Worm (Caenorhabditis elegans) whole organism, late embryonic: ENCODE results near the gene fbxa-12.

Experiments
- C08G9.2 ChIP-seq: sonication (generic microtip); optimal IDR thresholded peaks from 2 replicates; lab custom pipeline; 2016; ENCODE audit warnings: mild to moderate bottlenecking, missing genetic modification characterization, moderate library complexity, missing compliant biosample characterization
- K02D7.2 ChIP-seq: sonication (generic microtip); optimal IDR thresholded peaks from 2 replicates; lab custom pipeline; 2017; ENCODE audit warnings: mild to moderate bottlenecking, missing genetic modification characterization, missing compliant biosample characterization
- T23F11.4 ChIP-seq: fragments of 200-800 bp; sonication (Bioruptor generic); optimal IDR thresholded peaks from 2 replicates; lab custom pipeline; 2018; ENCODE audit warnings: mild to moderate bottlenecking, missing genetic modification characterization, missing compliant biosample characterization
- ceh-14 ChIP-seq: sonication (generic microtip); optimal IDR thresholded peaks from 2 replicates; lab custom pipeline; 2016; ENCODE audit warnings: missing genotype, missing genetic modification characterization, missing compliant biosample characterization
- ceh-18 ChIP-seq: sonication (generic microtip); optimal IDR thresholded peaks from 2 replicates; lab custom pipeline; 2016; ENCODE audit warnings: missing genetic modification characterization, missing compliant biosample characterization
- ceh-2 ChIP-seq: sonication (generic microtip); optimal IDR thresholded peaks from 2 replicates; lab custom pipeline; 2016; ENCODE audit warnings: missing genotype, missing genetic modification characterization, missing compliant biosample characterization
- ceh-24 ChIP-seq: sonication (generic microtip); optimal IDR thresholded peaks from 2 replicates; lab custom pipeline; 2016; ENCODE audit warnings: mild to moderate bottlenecking, missing genetic modification characterization, missing compliant biosample characterization
- ceh-30 ChIP-seq: fragments of 150-350 bp; optimal IDR thresholded peaks from 2 replicates; lab custom pipeline; 2014; ENCODE audit warnings: missing biosample characterization, missing genetic modification characterization
- ceh-34 ChIP-seq: sonication (generic microtip); optimal IDR thresholded peaks from 2 replicates; lab custom pipeline; 2016; ENCODE audit warnings: mild to moderate bottlenecking, missing genetic modification characterization, missing compliant biosample characterization
- ceh-45 ChIP-seq: fragments of 200-800 bp; sonication (Bioruptor generic); IDR thresholded peaks from 2 replicates; pipeline ENCODE4 v1.3.6; 2022; ENCODE audit warnings: missing genetic modification reagents, missing genetic modification characterization, missing compliant biosample characterization
- ceh-48 ChIP-seq: sonication (generic microtip); optimal IDR thresholded peaks from 2 replicates; lab custom pipeline; 2016; ENCODE audit warnings: missing genetic modification characterization, inconsistent platforms, missing compliant biosample characterization
- dve-1 ChIP-seq: sonication (generic microtip); optimal IDR thresholded peaks from 2 replicates; lab custom pipeline; 2017; ENCODE audit warnings: antibody characterized with exemption, mild to moderate bottlenecking, missing genetic modification characterization, missing compliant biosample characterization
- elt-2 ChIP-seq: sonication (generic microtip); optimal IDR thresholded peaks from 2 replicates; lab custom pipeline; 2016; ENCODE audit warnings: missing genetic modification reagents, missing genetic modification characterization, missing compliant biosample characterization
- eyg-1 ChIP-seq: sonication (generic microtip); optimal IDR thresholded peaks from 2 replicates; lab custom pipeline; 2016; ENCODE audit warnings: missing genotype, missing genetic modification characterization, missing compliant biosample characterization
- fkh-10 ChIP-seq: fragments of 150-350 bp; optimal IDR thresholded peaks from 2 replicates; lab custom pipeline; 2014; ENCODE audit warnings: missing biosample characterization, missing genetic modification reagents, missing genetic modification characterization
- gmeb-2 ChIP-seq: sonication (generic microtip); optimal IDR thresholded peaks from 2 replicates; lab custom pipeline; 2016; ENCODE audit warnings: missing genetic modification characterization, inconsistent platforms, missing compliant biosample characterization
- hlh-30 ChIP-seq: sonication (generic microtip); optimal IDR thresholded peaks from 2 replicates; lab custom pipeline; 2017; ENCODE audit warnings: antibody characterized with exemption, missing genetic modification characterization, missing compliant biosample characterization; ENCODE audit not compliant: insufficient read depth
- hlh-6 ChIP-seq: sonication (generic microtip); optimal IDR thresholded peaks from 2 replicates; lab custom pipeline; 2016; ENCODE audit warnings: missing genotype, missing genetic modification characterization, missing compliant biosample characterization
- hlh-8 ChIP-seq: sonication (generic microtip); optimal IDR thresholded peaks from 2 replicates; lab custom pipeline; 2016; ENCODE audit warnings: missing genotype, missing genetic modification characterization, missing compliant biosample characterization
- madf-2 ChIP-seq: sonication (generic microtip); optimal IDR thresholded peaks from 2 replicates; lab custom pipeline; 2017; ENCODE audit warnings: missing genetic modification characterization, missing compliant biosample characterization
- mec-3 ChIP-seq: sonication (generic microtip); optimal IDR thresholded peaks from 2 replicates; lab custom pipeline; 2016; ENCODE audit warnings: borderline replicate concordance, missing genetic modification characterization, missing compliant biosample characterization
- nhr-11 ChIP-seq: fragments of 150-350 bp; optimal IDR thresholded peaks from 2 replicates; lab custom pipeline; 2014; ENCODE audit warnings: missing biosample characterization, missing genetic modification characterization
- nhr-232 ChIP-seq: sonication (generic microtip); optimal IDR thresholded peaks from 2 replicates; lab custom pipeline; 2016; ENCODE audit warnings: missing genetic modification characterization, missing compliant biosample characterization
- npax-4 ChIP-seq: sonication (generic microtip); optimal IDR thresholded peaks from 2 replicates; lab custom pipeline; 2016; ENCODE audit warnings: missing genetic modification characterization, missing compliant biosample characterization
- odd-2 ChIP-seq: sonication (generic microtip); optimal IDR thresholded peaks from 2 replicates; lab custom pipeline; 2017; ENCODE audit warnings: antibody characterized with exemption, mild to moderate bottlenecking, missing genetic modification characterization, missing compliant biosample characterization
- pax-1 ChIP-seq: fragments of 150-350 bp; optimal IDR thresholded peaks from 2 replicates; lab custom pipeline; 2014; ENCODE audit warnings: missing biosample characterization, missing genetic modification characterization
- pha-2 ChIP-seq: sonication (generic microtip); optimal IDR thresholded peaks from 2 replicates; lab custom pipeline; 2017; ENCODE audit warnings: mild to moderate bottlenecking, missing genetic modification characterization, missing compliant biosample characterization
- pqm-1 ChIP-seq: sonication (generic microtip); optimal IDR thresholded peaks from 2 replicates; lab custom pipeline; 2016; ENCODE audit warnings: missing genetic modification characterization, missing compliant biosample characterization
- rnt-1 ChIP-seq: sonication (generic microtip); optimal IDR thresholded peaks from 2 replicates; lab custom pipeline; 2016; ENCODE audit warnings: missing genetic modification characterization, missing compliant biosample characterization
- sox-2 ChIP-seq: fragments of 200-800 bp; sonication (Bioruptor generic); IDR thresholded peaks from 2 replicates; pipeline ENCODE4 v1.3.6; 2022; ENCODE audit warnings: missing genetic modification reagents, missing genetic modification characterization, missing compliant biosample characterization
- syd-9 ChIP-seq: sonication (generic microtip); optimal IDR thresholded peaks from 2 replicates; lab custom pipeline; 2016; ENCODE audit warnings: mild to moderate bottlenecking, missing genetic modification characterization, moderate library complexity, missing compliant biosample characterization
- tbx-2 ChIP-seq: sonication (generic microtip); optimal IDR thresholded peaks from 2 replicates; lab custom pipeline; 2016; ENCODE audit warnings: missing genetic modification characterization, missing compliant biosample characterization
- tbx-7 ChIP-seq: sonication (generic microtip); optimal IDR thresholded peaks from 2 replicates; lab custom pipeline; 2016; ENCODE audit warnings: missing genotype, missing genetic modification characterization, missing compliant biosample characterization
- unc-3 ChIP-seq, 2 experiments: fragments of 200-800 bp in 1 of 2; sonication (Bioruptor generic) in 1 of 2; sonication (generic microtip) in 1 of 2; conservative IDR thresholded peaks in 1 of 2; optimal IDR thresholded peaks in 1 of 2; 2 replicates each; pipeline versions ENCODE4 v1.3.6 to Lab custom; 2016 to 2022; ENCODE audit warnings: missing compliant biosample characterization in 2 of 2, missing genetic modification characterization in 2 of 2, missing genetic modification reagents in 1 of 2
- unc-55 ChIP-seq: sonication (generic microtip); optimal IDR thresholded peaks from 2 replicates; lab custom pipeline; 2017; ENCODE audit warnings: missing biosample characterization, missing genetic modification reagents, missing genetic modification characterization
- unc-86 ChIP-seq: sonication (generic microtip); optimal IDR thresholded peaks from 2 replicates; lab custom pipeline; 2016; ENCODE audit warnings: missing genetic modification characterization, missing compliant biosample characterization

fbxa-12 gene

DNA sequence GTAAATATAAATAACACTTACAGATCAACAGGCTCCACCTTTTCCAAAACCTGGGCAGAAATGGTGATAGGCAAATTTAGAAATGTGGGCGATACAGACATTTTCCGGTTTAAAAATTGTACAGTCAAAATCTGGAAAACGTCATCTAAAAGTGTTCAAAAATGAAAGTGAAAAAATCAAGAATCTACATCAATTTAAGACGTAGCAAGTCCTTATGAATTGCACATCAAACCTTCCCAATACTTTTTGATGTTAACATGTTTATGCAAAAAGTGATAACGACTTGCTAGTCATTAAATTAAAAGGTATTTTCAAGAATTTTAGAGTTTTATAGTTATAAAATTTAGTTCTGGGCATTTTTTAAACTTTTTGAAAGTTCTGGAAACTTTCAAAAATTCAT is 31.8 kb downstream of the fbxa-12 start, which contains the start of gene fbxa-7:
Gene fbxa-7 (minus strand): TSS at position 101 of the 400 bp plus-strand sequence.
- no peak for TF ChIP-seq syd-9 (tag; lab: Kevin White, UChicago)
- no peak for TF ChIP-seq pqm-1 (tag; lab: Kevin White, UChicago)
- TF ChIP-seq K02D7.2 (tag; lab: Kevin White, UChicago) = no peak
- TF ChIP-seq odd-2 (tag; lab: Kevin White, UChicago) = no peak
- no peak for TF ChIP-seq nhr-232 (tag; lab: Kevin White, UChicago)
- TF ChIP-seq ceh-14 (tag; lab: Kevin White, UChicago) = no peak
- TF ChIP-seq C08G9.2 = no peak
- TF ChIP-seq rnt-1 (tag; lab: Kevin White, UChicago) = no peak
- TF ChIP-seq ceh-45 (GFP tag; lab: Robert Waterston, UW) = no peak
- TF ChIP-seq ceh-30 (tag; lab: Kevin White, UChicago) = no peak
- no peak for TF ChIP-seq ceh-18 (tag; lab: Kevin White, UChicago)
- TF ChIP-seq ceh-34 (tag; lab: Kevin White, UChicago) = no peak
- no peak for TF ChIP-seq tbx-7 (tag; lab: Kevin White, UChicago)
- TF ChIP-seq mec-3 (tag; lab: Kevin White, UChicago) = no peak
- TF ChIP-seq sox-2 (GFP tag; lab: Robert Waterston, UW) = no peak
- no peak for TF ChIP-seq ceh-48 (tag; lab: Kevin White, UChicago)
- TF ChIP-seq tbx-2 (tag; lab: Kevin White, UChicago) = no peak
- no peak for TF ChIP-seq hlh-8 (tag; lab: Kevin White, UChicago)
- no peak for TF ChIP-seq unc-86 (tag; lab: Kevin White, UChicago)

DNA sequence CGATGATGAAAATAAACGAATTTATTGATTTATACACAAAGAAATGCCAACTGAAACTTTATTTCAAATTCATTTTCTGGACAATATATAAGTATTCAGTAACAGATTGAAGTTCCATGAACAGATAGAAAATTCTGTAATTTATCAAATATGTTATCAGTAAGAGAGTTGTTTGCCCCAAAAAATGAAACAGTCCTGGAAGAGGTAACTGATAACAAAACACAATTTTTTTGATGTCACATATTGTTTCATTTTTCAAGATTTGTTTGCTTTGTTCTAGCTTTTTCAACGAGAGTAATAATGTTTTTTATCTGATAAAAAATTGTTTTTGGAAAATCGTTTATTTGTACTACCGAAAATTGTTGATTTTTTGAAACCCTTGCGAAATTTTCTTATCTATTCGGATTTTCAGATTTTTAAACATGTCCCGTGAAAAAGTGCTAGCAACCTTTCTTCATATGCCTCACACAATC is 33.6 kb downstream of the fbxa-12 start, which contains the start of gene fbxa-73:
Gene fbxa-73 (plus strand): TSS at position 423 of the 473 bp plus-strand sequence.
- TF ChIP-seq ceh-2 (tag; lab: Kevin White, UChicago) (no peak), elt-2 (tag; lab: Kevin White, UChicago) (peak; percentile 53)

DNA sequence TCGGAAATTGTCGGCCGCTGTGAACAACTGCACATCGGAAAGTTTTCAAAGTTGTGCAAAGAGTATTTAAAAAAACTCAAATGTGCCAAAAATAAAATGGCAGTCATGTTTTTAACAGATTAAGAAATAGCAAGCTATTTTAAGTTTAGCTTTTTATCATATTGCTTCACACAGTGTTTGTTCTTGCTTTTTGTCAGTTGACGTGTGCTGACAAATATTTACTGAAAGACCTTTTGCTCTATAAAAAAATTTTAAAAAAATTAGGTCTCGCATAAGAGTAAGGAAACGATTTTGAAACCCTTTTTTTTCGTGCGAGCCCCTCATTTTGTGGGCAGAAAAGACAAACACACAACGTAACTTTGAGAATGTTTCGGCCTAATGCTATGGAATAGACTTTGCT is 36.0 kb downstream of the fbxa-12 start, which contains the start of gene fbxa-71:
Gene fbxa-71 (plus strand): TSS at position 301 of the 400 bp plus-strand sequence.
- TF ChIP-seq pqm-1 (tag; lab: Kevin White, UChicago) (no peak), unc-55 (no peak)

DNA sequence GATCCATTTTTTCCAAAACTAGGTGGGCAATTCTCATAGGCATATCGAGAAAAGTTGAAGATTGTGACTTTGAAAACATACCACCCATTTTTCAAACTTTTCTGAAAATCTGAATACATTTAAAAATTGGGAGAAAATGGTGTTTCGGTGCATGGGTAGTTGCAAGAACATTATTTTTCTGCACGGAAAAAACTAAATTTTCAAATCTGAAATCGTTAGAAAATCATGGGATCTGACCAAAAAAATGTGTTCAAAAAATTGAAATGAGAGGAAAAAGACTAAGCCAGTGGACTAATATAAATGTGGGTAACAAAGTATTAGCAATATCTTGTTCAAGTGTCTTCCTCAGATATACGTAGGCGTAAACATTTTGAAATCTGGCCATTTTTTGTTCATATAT is 39.4 kb downstream of the fbxa-12 start, which contains the start of gene fbxa-43:
Gene fbxa-43 (minus strand): TSS at position 101 of the 400 bp plus-strand sequence.
- TF ChIP-seq npax-4 (tag; lab: Kevin White, UChicago) (no peak), hlh-30 (no peak), nhr-11 (tag; lab: Kevin White, UChicago) (no peak), gmeb-2 (tag; lab: Kevin White, UChicago) (no peak), madf-2 (tag; lab: Kevin White, UChicago) (no peak), tbx-7 (tag; lab: Kevin White, UChicago) (no peak), unc-86 (tag; lab: Kevin White, UChicago) (no peak), ceh-24 (tag; lab: Kevin White, UChicago) (no peak), eyg-1 (tag; lab: Kevin White, UChicago) (no peak), ceh-18 (tag; lab: Kevin White, UChicago) (no peak), pax-1 (tag; lab: Kevin White, UChicago) (no peak), hlh-6 (tag; lab: Kevin White, UChicago) (no peak), dve-1 (tag; lab: Kevin White, UChicago) (no peak), unc-3 (GFP tag; conservative IDR thresholded peaks at IDR 0.05; lab: Robert Waterston, UW) (no peak), unc-3 (tag; optimal IDR thresholded peaks at IDR 0.05; lab: Kevin White, UChicago) (no peak), pha-2 (tag; lab: Kevin White, UChicago) (no peak), T23F11.4 (GFP tag; lab: Kevin White, UChicago) (no peak), fkh-10 (GFP tag; lab: Kevin White, UChicago) (no peak)
